Worm (Caenorhabditis elegans) whole organism, late embryonic: ENCODE data around the gene F42A10.6.

Experiments used
- C38D4.7 ChIP-seq: fragments of 200-800 bp; sonication (Bioruptor generic); optimal IDR thresholded peaks from 2 replicates; lab custom pipeline; 2018; ENCODE audit warnings: mild to moderate bottlenecking, missing genetic modification characterization, moderate library complexity, missing compliant biosample characterization
- F13H6.1 ChIP-seq: sonication (generic microtip); optimal IDR thresholded peaks from 2 replicates; lab custom pipeline; 2016; ENCODE audit warnings: missing genetic modification characterization, missing compliant biosample characterization
- K02D7.2 ChIP-seq: sonication (generic microtip); optimal IDR thresholded peaks from 2 replicates; lab custom pipeline; 2017; ENCODE audit warnings: mild to moderate bottlenecking, missing genetic modification characterization, missing compliant biosample characterization
- K09A11.1 ChIP-seq: sonication (generic microtip); optimal IDR thresholded peaks from 2 replicates; lab custom pipeline; 2017; ENCODE audit warnings: antibody characterized with exemption, mild to moderate bottlenecking, missing genetic modification characterization, missing compliant biosample characterization; ENCODE audit not compliant: insufficient read depth
- T23F11.4 ChIP-seq: fragments of 200-800 bp; sonication (Bioruptor generic); optimal IDR thresholded peaks from 2 replicates; lab custom pipeline; 2018; ENCODE audit warnings: mild to moderate bottlenecking, missing genetic modification characterization, missing compliant biosample characterization
- ama-1 ChIP-seq: fragments of 150-350 bp; optimal IDR thresholded peaks from 2 replicates; lab custom pipeline; 2014
- ceh-14 ChIP-seq: sonication (generic microtip); optimal IDR thresholded peaks from 2 replicates; lab custom pipeline; 2016; ENCODE audit warnings: missing genotype, missing genetic modification characterization, missing compliant biosample characterization
- ceh-19 ChIP-seq: fragments of 200-800 bp; sonication (Bioruptor generic); optimal IDR thresholded peaks from 2 replicates; lab custom pipeline; 2018; ENCODE audit warnings: mild to moderate bottlenecking, missing genetic modification characterization, missing compliant biosample characterization
- ceh-2 ChIP-seq: sonication (generic microtip); optimal IDR thresholded peaks from 2 replicates; lab custom pipeline; 2016; ENCODE audit warnings: missing genotype, missing genetic modification characterization, missing compliant biosample characterization
- ceh-31 ChIP-seq: sonication (generic microtip); optimal IDR thresholded peaks from 2 replicates; lab custom pipeline; 2016; ENCODE audit warnings: missing genetic modification characterization, missing compliant biosample characterization
- ceh-34 ChIP-seq: sonication (generic microtip); optimal IDR thresholded peaks from 2 replicates; lab custom pipeline; 2016; ENCODE audit warnings: mild to moderate bottlenecking, missing genetic modification characterization, missing compliant biosample characterization
- ceh-45 ChIP-seq: fragments of 200-800 bp; sonication (Bioruptor generic); IDR thresholded peaks from 2 replicates; pipeline ENCODE4 v1.3.6; 2022; ENCODE audit warnings: missing genetic modification reagents, missing genetic modification characterization, missing compliant biosample characterization
- ceh-48 ChIP-seq: sonication (generic microtip); optimal IDR thresholded peaks from 2 replicates; lab custom pipeline; 2016; ENCODE audit warnings: missing genetic modification characterization, inconsistent platforms, missing compliant biosample characterization
- ceh-6 ChIP-seq: fragments of 200-800 bp; sonication (Bioruptor generic); optimal IDR thresholded peaks from 2 replicates; lab custom pipeline; 2018; ENCODE audit warnings: mild to moderate bottlenecking, missing genetic modification characterization, missing compliant biosample characterization
- ceh-9 ChIP-seq: sonication (generic microtip); optimal IDR thresholded peaks from 2 replicates; lab custom pipeline; 2016; ENCODE audit warnings: mild to moderate bottlenecking, missing genetic modification characterization, inconsistent platforms, missing compliant biosample characterization
- dmd-4 ChIP-seq: sonication (generic microtip); optimal IDR thresholded peaks from 2 replicates; lab custom pipeline; 2016; ENCODE audit warnings: borderline replicate concordance, missing genetic modification characterization, missing compliant biosample characterization
- dve-1 ChIP-seq: sonication (generic microtip); optimal IDR thresholded peaks from 2 replicates; lab custom pipeline; 2017; ENCODE audit warnings: antibody characterized with exemption, mild to moderate bottlenecking, missing genetic modification characterization, missing compliant biosample characterization
- elt-2 ChIP-seq: sonication (generic microtip); optimal IDR thresholded peaks from 2 replicates; lab custom pipeline; 2016; ENCODE audit warnings: missing genetic modification reagents, missing genetic modification characterization, missing compliant biosample characterization
- elt-4 ChIP-seq: sonication (generic microtip); optimal IDR thresholded peaks from 2 replicates; lab custom pipeline; 2016; ENCODE audit warnings: missing genetic modification characterization, missing compliant biosample characterization
- eyg-1 ChIP-seq: sonication (generic microtip); optimal IDR thresholded peaks from 2 replicates; lab custom pipeline; 2016; ENCODE audit warnings: missing genotype, missing genetic modification characterization, missing compliant biosample characterization
- fax-1 ChIP-seq: sonication (generic microtip); optimal IDR thresholded peaks from 2 replicates; lab custom pipeline; 2016; ENCODE audit warnings: missing genotype, missing genetic modification characterization, missing compliant biosample characterization
- fkh-6 ChIP-seq: sonication (generic microtip); optimal IDR thresholded peaks from 2 replicates; lab custom pipeline; 2016; ENCODE audit warnings: missing genetic modification characterization, missing compliant biosample characterization
- gmeb-2 ChIP-seq: sonication (generic microtip); optimal IDR thresholded peaks from 2 replicates; lab custom pipeline; 2016; ENCODE audit warnings: missing genetic modification characterization, inconsistent platforms, missing compliant biosample characterization
- hlh-15 ChIP-seq: sonication (generic microtip); optimal IDR thresholded peaks from 2 replicates; lab custom pipeline; 2016; ENCODE audit warnings: missing genetic modification characterization, missing compliant biosample characterization
- hlh-30 ChIP-seq: sonication (generic microtip); optimal IDR thresholded peaks from 2 replicates; lab custom pipeline; 2017; ENCODE audit warnings: antibody characterized with exemption, missing genetic modification characterization, missing compliant biosample characterization; ENCODE audit not compliant: insufficient read depth
- hlh-6 ChIP-seq: sonication (generic microtip); optimal IDR thresholded peaks from 2 replicates; lab custom pipeline; 2016; ENCODE audit warnings: missing genotype, missing genetic modification characterization, missing compliant biosample characterization
- hlh-8 ChIP-seq: sonication (generic microtip); optimal IDR thresholded peaks from 2 replicates; lab custom pipeline; 2016; ENCODE audit warnings: missing genotype, missing genetic modification characterization, missing compliant biosample characterization
- lin-11 ChIP-seq: fragments of 200-800 bp; sonication (Bioruptor generic); optimal IDR thresholded peaks from 2 replicates; lab custom pipeline; 2018; ENCODE audit warnings: mild to moderate bottlenecking, missing genetic modification characterization, missing compliant biosample characterization
- madf-2 ChIP-seq: sonication (generic microtip); optimal IDR thresholded peaks from 2 replicates; lab custom pipeline; 2017; ENCODE audit warnings: missing genetic modification characterization, missing compliant biosample characterization
- nhr-11 ChIP-seq: fragments of 150-350 bp; optimal IDR thresholded peaks from 2 replicates; lab custom pipeline; 2014; ENCODE audit warnings: missing biosample characterization, missing genetic modification characterization
- pag-3 ChIP-seq: sonication (generic microtip); optimal IDR thresholded peaks from 2 replicates; lab custom pipeline; 2016; ENCODE audit warnings: missing compliant biosample characterization, missing genetic modification characterization, borderline replicate concordance
- pax-1 ChIP-seq: fragments of 150-350 bp; optimal IDR thresholded peaks from 2 replicates; lab custom pipeline; 2014; ENCODE audit warnings: missing biosample characterization, missing genetic modification characterization
- pha-2 ChIP-seq: sonication (generic microtip); optimal IDR thresholded peaks from 2 replicates; lab custom pipeline; 2017; ENCODE audit warnings: mild to moderate bottlenecking, missing genetic modification characterization, missing compliant biosample characterization
- pha-4 ChIP-seq: fragments of 150-350 bp; optimal IDR thresholded peaks from 2 replicates; lab custom pipeline; 2018; ENCODE audit warnings: missing biosample characterization, missing genetic modification reagents, missing genetic modification characterization
- pqm-1 ChIP-seq: sonication (generic microtip); optimal IDR thresholded peaks from 2 replicates; lab custom pipeline; 2016; ENCODE audit warnings: missing genetic modification characterization, missing compliant biosample characterization
- ref-2 ChIP-seq: sonication (generic microtip); optimal IDR thresholded peaks from 2 replicates; lab custom pipeline; 2016; ENCODE audit warnings: missing genetic modification characterization, missing compliant biosample characterization
- sdc-2 ChIP-seq: sonication (generic microtip); optimal IDR thresholded peaks from 2 replicates; lab custom pipeline; 2016; ENCODE audit warnings: missing genotype, missing genetic modification characterization, missing compliant biosample characterization
- sox-2 ChIP-seq: fragments of 200-800 bp; sonication (Bioruptor generic); IDR thresholded peaks from 2 replicates; pipeline ENCODE4 v1.3.6; 2022; ENCODE audit warnings: missing genetic modification reagents, missing genetic modification characterization, missing compliant biosample characterization
- sox-4 ChIP-seq: sonication (generic microtip); optimal IDR thresholded peaks from 2 replicates; lab custom pipeline; 2017; ENCODE audit warnings: mild to moderate bottlenecking, missing genetic modification characterization, inconsistent platforms, missing compliant biosample characterization
- syd-9 ChIP-seq: sonication (generic microtip); optimal IDR thresholded peaks from 2 replicates; lab custom pipeline; 2016; ENCODE audit warnings: mild to moderate bottlenecking, missing genetic modification characterization, moderate library complexity, missing compliant biosample characterization
- tbx-2 ChIP-seq: sonication (generic microtip); optimal IDR thresholded peaks from 2 replicates; lab custom pipeline; 2016; ENCODE audit warnings: missing genetic modification characterization, missing compliant biosample characterization
- tbx-7 ChIP-seq: sonication (generic microtip); optimal IDR thresholded peaks from 2 replicates; lab custom pipeline; 2016; ENCODE audit warnings: missing genotype, missing genetic modification characterization, missing compliant biosample characterization
- ttx-3 ChIP-seq: sonication (generic microtip); optimal IDR thresholded peaks from 2 replicates; lab custom pipeline; 2016; ENCODE audit warnings: missing genetic modification reagents, missing genetic modification characterization, missing compliant biosample characterization
- unc-3 ChIP-seq, 2 experiments: fragments of 200-800 bp in 1 of 2; sonication (Bioruptor generic) in 1 of 2; sonication (generic microtip) in 1 of 2; conservative IDR thresholded peaks in 1 of 2; optimal IDR thresholded peaks in 1 of 2; 2 replicates each; pipeline versions ENCODE4 v1.3.6 to Lab custom; 2016 to 2022; ENCODE audit warnings: missing compliant biosample characterization in 2 of 2, missing genetic modification characterization in 2 of 2, missing genetic modification reagents in 1 of 2
- unc-42 ChIP-seq: sonication (generic microtip); optimal IDR thresholded peaks from 2 replicates; lab custom pipeline; 2016; ENCODE audit warnings: missing genotype, missing genetic modification characterization, missing compliant biosample characterization
- unc-55 ChIP-seq: sonication (generic microtip); optimal IDR thresholded peaks from 2 replicates; lab custom pipeline; 2017; ENCODE audit warnings: missing biosample characterization, missing genetic modification reagents, missing genetic modification characterization
- ztf-16 ChIP-seq: sonication (generic microtip); optimal IDR thresholded peaks from 2 replicates; lab custom pipeline; 2017; ENCODE audit warnings: missing genetic modification characterization, missing compliant biosample characterization

F42A10.6 gene

DNA sequence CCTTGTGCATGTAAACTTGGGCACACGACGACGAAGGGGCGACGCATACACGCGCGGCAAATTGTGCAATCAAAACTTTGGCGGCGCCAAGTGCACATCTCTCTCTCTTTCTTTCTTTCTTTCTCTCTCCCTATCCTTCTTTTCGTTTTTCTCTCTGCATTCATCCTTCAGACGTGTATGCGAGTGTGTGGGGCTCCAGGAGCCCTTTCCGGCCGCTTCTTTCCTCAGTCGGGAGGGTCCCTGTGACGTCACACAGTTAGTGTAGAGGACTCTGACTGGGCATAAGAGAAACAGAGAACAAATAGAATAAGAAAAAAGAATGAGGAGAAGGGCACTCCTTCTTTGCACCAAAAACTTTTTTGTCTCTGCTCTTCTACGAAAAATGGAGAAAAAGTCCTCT, 39.2 kb downstream of the F42A10.6 start (continued):
- TF ChIP-seq pqm-1 (tag; lab: Kevin White, UChicago) = no peak
- peak; percentile 6 for TF ChIP-seq fax-1
- no peak for TF ChIP-seq elt-2 (tag; lab: Kevin White, UChicago)
- TF ChIP-seq dve-1 = no peak
- TF ChIP-seq T23F11.4 = no peak
- no peak for TF ChIP-seq ceh-19
- no peak for TF ChIP-seq sdc-2
- TF ChIP-seq pha-4 (tag; lab: Kevin White, UChicago) = no peak
- TF ChIP-seq eyg-1 (tag; lab: Kevin White, UChicago) = no peak
- no peak for TF ChIP-seq pax-1 (tag; lab: Kevin White, UChicago)
- no peak for TF ChIP-seq ceh-6 (GFP tag; lab: Kevin White, UChicago)
- TF ChIP-seq ceh-34 (tag; lab: Kevin White, UChicago) = peak; percentile 21
- peak; percentile 39 for TF ChIP-seq tbx-2 (tag; lab: Kevin White, UChicago)
- TF ChIP-seq K09A11.1 (tag; lab: Kevin White, UChicago) = no peak

DNA sequence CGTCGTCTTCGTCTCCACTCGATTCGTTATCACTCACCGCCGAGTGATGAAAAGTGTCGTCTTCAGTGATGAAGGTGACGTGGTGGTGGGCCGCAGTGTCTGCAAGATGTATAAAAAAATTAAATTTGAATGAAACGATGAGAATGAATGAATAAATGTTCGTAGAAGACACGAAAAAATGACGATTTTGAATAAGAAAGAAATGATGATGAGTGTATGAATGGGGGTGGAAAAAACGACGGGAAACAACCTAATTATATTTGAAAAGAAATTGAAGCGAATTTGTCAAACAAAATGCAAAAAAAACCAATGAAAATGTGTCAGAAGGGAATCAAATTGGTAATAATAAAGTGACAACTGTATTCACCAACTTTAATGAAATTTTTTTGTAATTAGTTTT, 40.5 kb downstream of the F42A10.6 start, which contains the start of gene mvk-1:
Gene mvk-1 (minus strand): TSS at position 101 of the 400 bp plus-strand sequence.
- TF ChIP-seq fkh-6 (tag; lab: Kevin White, UChicago) (no peak), fax-1 (no peak), ceh-19 (no peak), hlh-8 (tag; lab: Kevin White, UChicago) (no peak), syd-9 (tag; lab: Kevin White, UChicago) (no peak), pha-4 (tag; lab: Kevin White, UChicago) (no peak), ttx-3 (tag; lab: Kevin White, UChicago) (no peak), nhr-11 (tag; lab: Kevin White, UChicago) (no peak), ceh-48 (no peak), sdc-2 (no peak), unc-55 (GFP tag; lab: Kevin White, UChicago) (no peak), pax-1 (tag; lab: Kevin White, UChicago) (no peak), ceh-45 (GFP tag; lab: Robert Waterston, UW) (no peak), gmeb-2 (tag; lab: Kevin White, UChicago) (no peak), F13H6.1 (tag; lab: Kevin White, UChicago) (no peak)

DNA sequence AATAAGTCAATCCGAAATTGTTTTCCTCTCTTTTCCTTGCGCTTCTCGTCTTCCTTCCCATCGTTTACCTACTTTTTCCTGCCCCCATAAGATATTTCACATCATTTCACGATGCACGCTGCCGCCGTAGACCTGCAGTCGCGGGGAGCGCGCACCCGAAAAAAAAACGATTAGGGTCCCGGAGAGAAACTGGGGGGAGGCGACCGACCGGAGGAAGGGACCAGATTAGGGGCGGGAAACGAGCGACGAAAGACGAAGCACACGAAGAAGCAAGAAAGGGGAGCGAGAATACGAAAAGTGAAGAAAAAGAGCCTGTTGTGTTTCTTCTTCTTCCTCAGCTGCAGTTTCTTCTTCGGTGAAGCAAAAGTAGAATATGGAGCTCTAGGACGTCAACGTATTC, 41.5 kb downstream of the F42A10.6 start:
- TF ChIP-seq elt-4 (no peak), ama-1 (lab: Kevin White, UChicago) (no peak), ceh-19 (peak; percentile 10), gmeb-2 (tag; lab: Kevin White, UChicago) (no peak), ref-2 (tag; lab: Kevin White, UChicago) (peak; percentile 30), eyg-1 (tag; lab: Kevin White, UChicago) (no peak), ceh-31 (tag; lab: Kevin White, UChicago) (peak; percentile 42), nhr-11 (tag; lab: Kevin White, UChicago) (no peak), lin-11 (tag; lab: Kevin White, UChicago) (no peak), hlh-15 (tag; lab: Kevin White, UChicago) (no peak), hlh-6 (tag; lab: Kevin White, UChicago) (no peak), syd-9 (tag; lab: Kevin White, UChicago) (no peak), dmd-4 (tag; lab: Kevin White, UChicago) (no peak), hlh-8 (tag; lab: Kevin White, UChicago) (no peak), K09A11.1 (tag; lab: Kevin White, UChicago) (no peak), ceh-2 (tag; lab: Kevin White, UChicago) (no peak), ceh-14 (tag; lab: Kevin White, UChicago) (no peak), ztf-16 (tag; lab: Kevin White, UChicago) (no peak), pha-2 (tag; lab: Kevin White, UChicago) (no peak), C38D4.7 (no peak), unc-42 (tag; lab: Kevin White, UChicago) (peak; percentile 74), fkh-6 (tag; lab: Kevin White, UChicago) (no peak), ceh-34 (tag; lab: Kevin White, UChicago) (no peak), tbx-7 (tag; lab: Kevin White, UChicago) (no peak), tbx-2 (tag; lab: Kevin White, UChicago) (peak; percentile 29), pag-3 (tag; lab: Kevin White, UChicago) (no peak), F13H6.1 (tag; lab: Kevin White, UChicago) (no peak), pax-1 (tag; lab: Kevin White, UChicago) (no peak), madf-2 (tag; lab: Kevin White, UChicago) (no peak), sox-2 (GFP tag; lab: Robert Waterston, UW) (no peak), sox-4 (tag; lab: Kevin White, UChicago) (no peak), hlh-30 (tag; lab: Kevin White, UChicago) (no peak), unc-3 (GFP tag; conservative IDR thresholded peaks at IDR 0.05; lab: Robert Waterston, UW) (no peak), unc-3 (tag; optimal IDR thresholded peaks at IDR 0.05; lab: Kevin White, UChicago) (no peak), ceh-9 (no peak), K02D7.2 (tag; lab: Kevin White, UChicago) (no peak)
